Fruit fly (Drosophila melanogaster) whole organism, prepupa: ENCODE data around the gene CG14402.

ENCODE experiments used
- Blimp-1 ChIP-seq: fragments of 200-800 bp; sonication (Bioruptor generic); optimal IDR thresholded peaks from 3 replicates; lab custom pipeline; 2017; ENCODE audit warnings: missing biosample characterization, missing genetic modification characterization, mild to moderate bottlenecking, moderate library complexity, missing genetic modification reagents
- CG4318 ChIP-seq: fragments of 200-800 bp; sonication (Bioruptor generic); optimal IDR thresholded peaks from 3 replicates; lab custom pipeline; 2017; ENCODE audit warnings: missing biosample characterization, mild to moderate bottlenecking, missing genetic modification characterization
- CG6854 ChIP-seq: fragments of 200-800 bp; sonication (Bioruptor generic); optimal IDR thresholded peaks from 2 replicates; lab custom pipeline; 2017; ENCODE audit warnings: missing biosample characterization, mild to moderate bottlenecking, missing genetic modification characterization
- Lpt ChIP-seq: fragments of 200-800 bp; sonication (Bioruptor generic); optimal IDR thresholded peaks from 3 replicates; lab custom pipeline; 2016; ENCODE audit warnings: missing biosample characterization, missing genetic modification characterization
- Sox102F ChIP-seq: fragments of 200-800 bp; sonication (Bioruptor generic); optimal IDR thresholded peaks from 2 replicates; lab custom pipeline; 2016; ENCODE audit warnings: missing biosample characterization, mild to moderate bottlenecking, missing genetic modification characterization
- svp ChIP-seq: fragments of 200-800 bp; sonication (Bioruptor generic); peaks from one replicate; lab custom pipeline; 2016; ENCODE audit warnings: missing biosample characterization, missing genetic modification characterization
- vri ChIP-seq: fragments of 200-800 bp; sonication (Bioruptor generic); optimal IDR thresholded peaks from 3 replicates; lab custom pipeline; 2016; ENCODE audit warnings: missing biosample characterization, mild to moderate bottlenecking, missing genetic modification characterization

- TF ChIP-seq Lpt (GFP tag; lab: Kevin White, UChicago) (no peak), vri (GFP tag; lab: Kevin White, UChicago) (no peak), Sox102F (no peak), CG4318 (GFP tag; lab: Kevin White, UChicago) (no peak), svp (GFP tag; lab: Kevin White, UChicago) (no peak), Blimp-1 (GFP tag; lab: Kevin White, UChicago) (no peak), CG6854 (GFP tag; lab: Kevin White, UChicago) (peak; percentile 6)
These were observed 29.0 kb downstream of the CG14402 start for dm6 chr2L:20878052-20878451.
